Worm (Caenorhabditis elegans) whole organism, early embryonic: ENCODE results near the gene C37C3.1.

Source experiments
- B0310.2 ChIP-seq: sonication (generic microtip); optimal IDR thresholded peaks from 2 replicates; lab custom pipeline; 2016; ENCODE audit warnings: mild to moderate bottlenecking, missing genetic modification characterization, missing compliant biosample characterization
- aly-1 ChIP-seq: sonication (generic microtip); optimal IDR thresholded peaks from 2 replicates; lab custom pipeline; 2016; ENCODE audit warnings: missing genetic modification characterization, missing compliant biosample characterization
- ama-1 ChIP-seq: fragments of 150-350 bp; optimal IDR thresholded peaks from 2 replicates; lab custom pipeline; 2014
- flt-1 ChIP-seq: fragments of 200-800 bp; sonication (Bioruptor generic); IDR thresholded peaks from 2 replicates; pipeline ENCODE4 v1.3.6; 2022; ENCODE audit warnings: missing genetic modification characterization, missing compliant biosample characterization
- hmbx-1 ChIP-seq: sonication (generic microtip); optimal IDR thresholded peaks from 2 replicates; lab custom pipeline; 2016; ENCODE audit warnings: mild to moderate bottlenecking, missing genetic modification characterization, missing compliant biosample characterization
- hmg-4 ChIP-seq: fragments of 200-800 bp; sonication (Bioruptor generic); optimal IDR thresholded peaks from 2 replicates; lab custom pipeline; 2018; ENCODE audit warnings: mild to moderate bottlenecking, missing genetic modification characterization, missing compliant biosample characterization
- hnd-1 ChIP-seq: sonication (generic microtip); optimal IDR thresholded peaks from 2 replicates; lab custom pipeline; 2016; ENCODE audit warnings: missing genetic modification characterization, missing compliant biosample characterization
- pes-1 ChIP-seq: fragments of 200-800 bp; sonication (Bioruptor generic); IDR thresholded peaks from 2 replicates; pipeline ENCODE4 v1.3.6; 2022; ENCODE audit warnings: missing genetic modification reagents, missing genetic modification characterization, missing compliant biosample characterization
- scrt-1 ChIP-seq: fragments of 200-800 bp; sonication (Bioruptor generic); IDR thresholded peaks from 2 replicates; pipeline ENCODE4 v1.3.6; 2022; ENCODE audit warnings: missing genetic modification characterization, missing compliant biosample characterization
- tra-4 ChIP-seq: sonication (generic microtip); optimal IDR thresholded peaks from 2 replicates; lab custom pipeline; 2017; ENCODE audit warnings: missing genetic modification characterization, missing compliant biosample characterization

ce11 chrV:7853900-7854299, 3.9 kb upstream of the C37C3.1 start:
- TF ChIP-seq scrt-1 (no peak), ama-1 (lab: Kevin White, UChicago) (no peak), flt-1 (GFP tag; lab: Robert Waterston, UW) (no peak), tra-4 (tag; lab: Kevin White, UChicago) (no peak), hmbx-1 (tag; lab: Kevin White, UChicago) (no peak), aly-1 (tag; lab: Kevin White, UChicago) (no peak), pes-1 (GFP tag; lab: Robert Waterston, UW) (no peak), hmg-4 (GFP tag; lab: Kevin White, UChicago) (no peak), hnd-1 (no peak), B0310.2 (no peak)
